Worm (Caenorhabditis elegans) whole organism, late embryonic: ENCODE measurements around the gene gst-18.

Source experiments
- ama-1 ChIP-seq: fragments of 150-350 bp; optimal IDR thresholded peaks from 2 replicates; lab custom pipeline; 2014
- ceh-22 ChIP-seq: sonication (generic microtip); optimal IDR thresholded peaks from 2 replicates; lab custom pipeline; 2017; ENCODE audit warnings: missing biosample characterization, missing genetic modification characterization
- dve-1 ChIP-seq: sonication (generic microtip); optimal IDR thresholded peaks from 2 replicates; lab custom pipeline; 2017; ENCODE audit warnings: antibody characterized with exemption, mild to moderate bottlenecking, missing genetic modification characterization, missing compliant biosample characterization
- ets-4 ChIP-seq: sonication (generic microtip); optimal IDR thresholded peaks from 2 replicates; lab custom pipeline; 2016; ENCODE audit warnings: missing genetic modification characterization, missing compliant biosample characterization
- fkh-10 ChIP-seq: fragments of 150-350 bp; optimal IDR thresholded peaks from 2 replicates; lab custom pipeline; 2014; ENCODE audit warnings: missing biosample characterization, missing genetic modification reagents, missing genetic modification characterization
- hlh-8 ChIP-seq: sonication (generic microtip); optimal IDR thresholded peaks from 2 replicates; lab custom pipeline; 2016; ENCODE audit warnings: missing genotype, missing genetic modification characterization, missing compliant biosample characterization
- nfya-1 ChIP-seq: sonication (generic microtip); optimal IDR thresholded peaks from 2 replicates; lab custom pipeline; 2017; ENCODE audit warnings: missing genetic modification characterization, mild to moderate bottlenecking, missing compliant biosample characterization, antibody characterized with exemption, moderate library complexity
- nhr-11 ChIP-seq: fragments of 150-350 bp; optimal IDR thresholded peaks from 2 replicates; lab custom pipeline; 2014; ENCODE audit warnings: missing biosample characterization, missing genetic modification characterization
- tbx-2 ChIP-seq: sonication (generic microtip); optimal IDR thresholded peaks from 2 replicates; lab custom pipeline; 2016; ENCODE audit warnings: missing genetic modification characterization, missing compliant biosample characterization

DNA sequence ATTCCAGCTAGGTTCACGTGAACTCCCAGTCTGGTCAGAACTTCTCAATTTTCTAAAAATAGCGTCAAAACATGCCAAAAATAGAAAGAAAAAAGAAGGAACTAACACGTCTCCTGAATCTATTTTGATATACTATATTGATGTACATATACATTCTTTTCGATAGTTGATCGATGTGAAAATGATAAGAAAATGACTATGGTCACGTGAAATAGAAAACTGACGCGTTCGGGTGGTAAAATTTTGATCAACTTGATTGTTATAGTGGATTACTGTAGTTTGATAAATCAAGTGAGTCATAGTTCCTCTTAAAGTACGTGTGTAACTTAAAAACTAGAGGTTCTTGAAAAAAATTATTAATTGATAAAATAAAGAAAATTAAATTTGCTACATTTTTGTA is 33.7 kb upstream of the gst-18 start:
- TF ChIP-seq nhr-11 (tag; lab: Kevin White, UChicago) (no peak), ceh-22 (tag; lab: Kevin White, UChicago) (no peak), dve-1 (tag; lab: Kevin White, UChicago) (no peak), ets-4 (tag; lab: Kevin White, UChicago) (no peak), fkh-10 (no peak), nfya-1 (tag; lab: Kevin White, UChicago) (no peak), hlh-8 (tag; lab: Kevin White, UChicago) (no peak), ama-1 (lab: Kevin White, UChicago) (no peak), tbx-2 (tag; lab: Kevin White, UChicago) (no peak)
